Fruit fly (Drosophila melanogaster) whole organism, embryonic: ENCODE results near the gene Nubp1.

Experiments used
- CG10147 ChIP-seq: fragments of 200-800 bp; sonication (Bioruptor generic); optimal IDR thresholded peaks from 2 replicates; lab custom pipeline; 2019; ENCODE audit warnings: missing biosample characterization, mild to moderate bottlenecking, missing genetic modification characterization, moderate library complexity
- CG11247 ChIP-seq: fragments of 200-800 bp; sonication (Bioruptor generic); IDR thresholded peaks from 2 replicates; pipeline ENCODE4 v1.3.6; 2022; ENCODE audit warnings: missing biosample characterization, missing genetic modification characterization
- CG11398 ChIP-seq: fragments of 200-800 bp; sonication (Bioruptor generic); optimal IDR thresholded peaks from 2 replicates; lab custom pipeline; 2016; ENCODE audit warnings: missing biosample characterization, missing genetic modification characterization
- CG12391 ChIP-seq: fragments of 200-800 bp; sonication (Bioruptor generic); optimal IDR thresholded peaks from 3 replicates; lab custom pipeline; 2018; ENCODE audit warnings: missing biosample characterization, mild to moderate bottlenecking, missing genetic modification characterization, moderate library complexity
- CG17359 ChIP-seq: fragments of 200-800 bp; sonication (Bioruptor generic); optimal IDR thresholded peaks from 3 replicates; lab custom pipeline; 2018; ENCODE audit warnings: missing biosample characterization, mild to moderate bottlenecking, missing genetic modification characterization, moderate library complexity
- CG18262 ChIP-seq: fragments of 200-800 bp; optimal IDR thresholded peaks from 3 replicates; lab custom pipeline; 2019; ENCODE audit warnings: missing biosample characterization, mild to moderate bottlenecking, missing genetic modification characterization, moderate library complexity
- CG18764 ChIP-seq: fragments of 200-800 bp; sonication (Bioruptor generic); optimal IDR thresholded peaks from 3 replicates; lab custom pipeline; 2016; ENCODE audit warnings: missing biosample characterization, missing genetic modification characterization
- CG2129 ChIP-seq: fragments of 200-800 bp; sonication (Bioruptor generic); IDR thresholded peaks from 2 replicates; pipeline ENCODE4 v1.3.6; 2022; ENCODE audit warnings: missing biosample characterization, missing genetic modification characterization; ENCODE audit not compliant: partially characterized antibody
- CG32532 ChIP-seq: fragments of 200-800 bp; sonication (Bioruptor generic); IDR thresholded peaks from 2 replicates; pipeline ENCODE4 v1.3.6; 2022; ENCODE audit warnings: missing biosample characterization, missing genetic modification characterization
- CG3281 ChIP-seq: fragments of 200-800 bp; sonication (Bioruptor generic); optimal IDR thresholded peaks from 3 replicates; lab custom pipeline; 2017; ENCODE audit warnings: missing biosample characterization, mild to moderate bottlenecking, missing genetic modification characterization
- CG3995 ChIP-seq: fragments of 200-800 bp; sonication (Bioruptor generic); optimal IDR thresholded peaks from 3 replicates; lab custom pipeline; 2016; ENCODE audit warnings: missing biosample characterization, missing genetic modification characterization
- CG4617 ChIP-seq: fragments of 200-800 bp; sonication (Bioruptor generic); optimal IDR thresholded peaks from 3 replicates; lab custom pipeline; 2016; ENCODE audit warnings: missing biosample characterization, missing genetic modification characterization, borderline replicate concordance
- CG6813 ChIP-seq: fragments of 200-800 bp; sonication (Bioruptor generic); optimal IDR thresholded peaks from 2 replicates; lab custom pipeline; 2017; ENCODE audit warnings: missing biosample characterization, missing genetic modification characterization, mild to moderate bottlenecking, moderate library complexity, missing genetic modification reagents
- CG7786 ChIP-seq: fragments of 200-800 bp; sonication (Bioruptor generic); optimal IDR thresholded peaks from 2 replicates; lab custom pipeline; 2016; ENCODE audit warnings: missing biosample characterization, missing genetic modification characterization
- CG8388 ChIP-seq: fragments of 200-800 bp; sonication (Bioruptor generic); optimal IDR thresholded peaks from 2 replicates; lab custom pipeline; 2019; ENCODE audit warnings: missing biosample characterization, mild to moderate bottlenecking, missing genetic modification characterization, moderate library complexity
- CG8924 ChIP-seq: fragments of 200-800 bp; optimal IDR thresholded peaks from 3 replicates; lab custom pipeline; 2019; ENCODE audit warnings: missing biosample characterization, mild to moderate bottlenecking, missing genetic modification characterization, moderate library complexity
- CoRest ChIP-seq: fragments of 200-800 bp; sonication (Bioruptor generic); optimal IDR thresholded peaks from 3 replicates; lab custom pipeline; 2018; ENCODE audit warnings: missing biosample characterization, mild to moderate bottlenecking, missing genetic modification characterization, moderate library complexity
- Dad ChIP-seq: fragments of 200-800 bp; sonication (Bioruptor generic); optimal IDR thresholded peaks from 3 replicates; lab custom pipeline; 2016; ENCODE audit warnings: missing biosample characterization, missing genetic modification characterization
- Drgx ChIP-seq: fragments of 200-800 bp; sonication (Bioruptor generic); IDR thresholded peaks from 2 replicates; pipeline ENCODE4 v1.3.6; 2022; ENCODE audit warnings: missing biosample characterization, missing genetic modification characterization
- Fer2 ChIP-seq: fragments of 200-800 bp; sonication (Bioruptor generic); optimal IDR thresholded peaks from 2 replicates; lab custom pipeline; 2018; ENCODE audit warnings: missing biosample characterization, mild to moderate bottlenecking, missing genetic modification characterization, moderate library complexity
- HLH4C ChIP-seq: fragments of 200-800 bp; sonication (Bioruptor generic); IDR thresholded peaks from 3 replicates; pipeline ENCODE4 v1.3.6; 2022; ENCODE audit warnings: missing biosample characterization, missing genetic modification characterization; ENCODE audit not compliant: partially characterized antibody
- HLHmδ ChIP-seq: fragments of 200-800 bp; sonication (Bioruptor generic); optimal IDR thresholded peaks from 2 replicates; lab custom pipeline; 2018; ENCODE audit warnings: missing biosample characterization, mild to moderate bottlenecking, missing genetic modification characterization, moderate library complexity
- MESR4 ChIP-seq: fragments of 200-800 bp; sonication (Bioruptor generic); optimal IDR thresholded peaks from 2 replicates; lab custom pipeline; 2018; ENCODE audit warnings: missing biosample characterization, mild to moderate bottlenecking, missing genetic modification characterization, moderate library complexity
- NFAT ChIP-seq: fragments of 200-800 bp; sonication (Bioruptor generic); IDR thresholded peaks from 2 replicates; pipeline ENCODE4 v1.3.6; 2022; ENCODE audit warnings: missing biosample characterization, missing genetic modification characterization
- Ravus ChIP-seq: fragments of 200-800 bp; sonication (Bioruptor generic); IDR thresholded peaks from 2 replicates; pipeline ENCODE4 v1.3.6; 2022; ENCODE audit warnings: missing biosample characterization, missing genetic modification characterization
- Sin3A ChIP-seq: fragments of >200 bp; optimal IDR thresholded peaks from 2 replicates; lab custom pipeline; 2018
- Sry-δ ChIP-seq: fragments of 200-800 bp; sonication (Bioruptor generic); optimal IDR thresholded peaks from 2 replicates; lab custom pipeline; 2016; ENCODE audit warnings: missing biosample characterization, missing genetic modification characterization
- ac ChIP-seq: fragments of 200-800 bp; sonication (Bioruptor generic); optimal IDR thresholded peaks from 3 replicates; lab custom pipeline; 2017; ENCODE audit warnings: missing biosample characterization, mild to moderate bottlenecking, missing genetic modification characterization
- btn ChIP-seq: fragments of 200-800 bp; sonication (Bioruptor generic); optimal IDR thresholded peaks from 2 replicates; lab custom pipeline; 2016; ENCODE audit warnings: missing biosample characterization, missing genetic modification characterization
- chinmo ChIP-seq: fragments of 200-800 bp; sonication (Bioruptor generic); IDR thresholded peaks from 4 replicates; pipeline ENCODE4 v1.3.6; 2022; ENCODE audit warnings: missing biosample characterization, missing genetic modification characterization; ENCODE audit not compliant: partially characterized antibody
- crp ChIP-seq, 2 experiments: fragments of 200-800 bp; sonication (Bioruptor generic); optimal IDR thresholded peaks; 2 replicates in 1 of 2; 3 replicates in 1 of 2; lab custom pipeline; 2017; ENCODE audit warnings: missing biosample characterization in 2 of 2, missing genetic modification characterization in 2 of 2, mild to moderate bottlenecking in 1 of 2, moderate library complexity in 1 of 2
- exex ChIP-seq: fragments of 200-800 bp; sonication (Bioruptor generic); optimal IDR thresholded peaks from 4 replicates; lab custom pipeline; 2018; ENCODE audit warnings: missing biosample characterization, mild to moderate bottlenecking, missing genetic modification characterization, moderate library complexity
- gro ChIP-seq: fragments of 200-800 bp; sonication (Bioruptor generic); optimal IDR thresholded peaks from 2 replicates; lab custom pipeline; 2016; ENCODE audit warnings: missing biosample characterization, missing genetic modification characterization
- hbn ChIP-seq: fragments of 200-800 bp; sonication (Bioruptor generic); IDR thresholded peaks from 2 replicates; pipeline ENCODE4 v1.3.6; 2022; ENCODE audit warnings: missing biosample characterization, missing genetic modification characterization; ENCODE audit not compliant: partially characterized antibody
- knrl ChIP-seq: fragments of 200-800 bp; sonication (Bioruptor generic); IDR thresholded peaks from 3 replicates; pipeline ENCODE4 v1.3.6; 2022; ENCODE audit warnings: missing biosample characterization, missing genetic modification characterization; ENCODE audit not compliant: partially characterized antibody
- nau ChIP-seq: fragments of 200-800 bp; sonication (Bioruptor generic); optimal IDR thresholded peaks from 3 replicates; lab custom pipeline; 2017; ENCODE audit warnings: missing biosample characterization, mild to moderate bottlenecking, missing genetic modification characterization, missing genetic modification reagents
- nerfin-1 ChIP-seq: fragments of 200-800 bp; sonication (Bioruptor generic); optimal IDR thresholded peaks from 3 replicates; lab custom pipeline; 2019; ENCODE audit warnings: missing biosample characterization, mild to moderate bottlenecking, missing genetic modification characterization, moderate library complexity
- nom ChIP-seq: fragments of 200-800 bp; sonication (Bioruptor generic); optimal IDR thresholded peaks from 2 replicates; lab custom pipeline; 2017; ENCODE audit warnings: missing biosample characterization, missing genetic modification characterization, mild to moderate bottlenecking, moderate library complexity, missing genetic modification reagents
- pho ChIP-seq: fragments of 200-800 bp; sonication (Bioruptor generic); optimal IDR thresholded peaks from 2 replicates; lab custom pipeline; 2016; ENCODE audit warnings: missing biosample characterization, missing genetic modification characterization
- prd ChIP-seq, 3 experiments: fragments of >200 bp in 2 of 3; fragments of 200-800 bp in 1 of 3; sonication (Bioruptor generic) in 1 of 3; optimal IDR thresholded peaks in 2 of 3; IDR thresholded peaks in 1 of 3; 2 replicates in 2 of 3; 3 replicates in 1 of 3; pipeline versions ENCODE4 v1.3.6 to Lab custom; 2017 to 2022; ENCODE audit warnings: missing biosample characterization in 1 of 3, missing genetic modification characterization in 1 of 3
- ro ChIP-seq: fragments of 200-800 bp; sonication (Bioruptor generic); IDR thresholded peaks from 2 replicates; pipeline ENCODE4 v1.3.6; 2022; ENCODE audit warnings: missing biosample characterization, missing genetic modification characterization
- run ChIP-seq: fragments of 200-800 bp; sonication (Bioruptor generic); optimal IDR thresholded peaks from 3 replicates; lab custom pipeline; 2018; ENCODE audit warnings: missing biosample characterization, mild to moderate bottlenecking, missing genetic modification characterization
- stwl ChIP-seq: fragments of 200-800 bp; sonication (Bioruptor generic); optimal IDR thresholded peaks from 3 replicates; lab custom pipeline; 2018; ENCODE audit warnings: missing biosample characterization, mild to moderate bottlenecking, missing genetic modification characterization, moderate library complexity
- trh ChIP-seq: fragments of 200-800 bp; sonication (Bioruptor generic); optimal IDR thresholded peaks from 2 replicates; lab custom pipeline; 2016; ENCODE audit warnings: missing biosample characterization, missing genetic modification characterization
- tup ChIP-seq: fragments of 200-800 bp; sonication (Bioruptor generic); optimal IDR thresholded peaks from 2 replicates; lab custom pipeline; 2016; ENCODE audit warnings: missing biosample characterization, mild to moderate bottlenecking, missing genetic modification characterization, moderate library complexity
- unc-4 ChIP-seq: fragments of 200-800 bp; sonication (Bioruptor generic); IDR thresholded peaks from 2 replicates; pipeline ENCODE4 v1.3.6; 2022; ENCODE audit warnings: missing biosample characterization, missing genetic modification characterization; ENCODE audit not compliant: partially characterized antibody
- wek ChIP-seq: fragments of 200-800 bp; sonication (Bioruptor generic); optimal IDR thresholded peaks from 3 replicates; lab custom pipeline; 2018; ENCODE audit warnings: missing biosample characterization, mild to moderate bottlenecking, missing genetic modification characterization, moderate library complexity
- zfh1 ChIP-seq: fragments of 200-800 bp; sonication (Bioruptor generic); IDR thresholded peaks from 3 replicates; pipeline ENCODE4 v1.3.6; 2022; ENCODE audit warnings: missing biosample characterization, missing genetic modification characterization

Gene Nubp1

dm6 chr2L:16727578-16728023 lies 4.7 kb upstream of the Nubp1 start, which contains the start of gene VhaSFD (continued):
- TF ChIP-seq CG8388 (GFP tag; lab: Kevin White, UChicago), result no peak
- TF ChIP-seq CG10147 (GFP tag; lab: Kevin White, UChicago), result peak; percentile 19
- peak in 1 of 2 experiments; percentile 78 for TF ChIP-seq crp (GFP tag; optimal IDR thresholded peaks at IDR 0.05; lab: Kevin White, UChicago)
- no peak for TF ChIP-seq tup (GFP tag; lab: Kevin White, UChicago)
- TF ChIP-seq CG17359 (tag; lab: Kevin White, UChicago), result peak; percentile 16
- no peak for TF ChIP-seq run (tag; lab: Kevin White, UChicago)
- peak; percentile 68 for TF ChIP-seq HLH4C
- peak; percentile 9 for TF ChIP-seq HLHmδ (GFP tag; lab: Kevin White, UChicago)
- no peak for TF ChIP-seq Dad
- TF ChIP-seq exex (tag; lab: Kevin White, UChicago), result no peak
- TF ChIP-seq CG3281, result peak; percentile 36
- peak; percentile 71 for TF ChIP-seq CG4617 (GFP tag; lab: Kevin White, UChicago)
- no peak for TF ChIP-seq wek
- TF ChIP-seq CG3995 (GFP tag; lab: Kevin White, UChicago), result peak; percentile 55
- peak; percentile 48 for TF ChIP-seq CoRest
- peak; percentile 23 for TF ChIP-seq Sry-δ (GFP tag; lab: Kevin White, UChicago)
- no peak for TF ChIP-seq prd (optimal IDR thresholded peaks at IDR 0.05; lab: Kevin White, UChicago)
- 0 out of 3 replicates have a peak, but pooled peaks have one; percentile 5 for TF ChIP-seq prd (GFP tag; IDR thresholded peaks at IDR 0.05; lab: Robert Waterston, UW)
- TF ChIP-seq gro, result peak; percentile 10
- peak; percentile 56 for TF ChIP-seq nom (GFP tag; lab: Kevin White, UChicago)
- peak; percentile 100 for TF ChIP-seq MESR4 (GFP tag; lab: Kevin White, UChicago)
- TF ChIP-seq chinmo, result peak; percentile 80; the same call in 3 of the 4 replicates
- no peak for TF ChIP-seq CG11398 (GFP tag; lab: Kevin White, UChicago)
- peak; percentile 64 for TF ChIP-seq hbn (GFP tag; lab: Robert Waterston, UW)
- TF ChIP-seq zfh1 (GFP tag; lab: Robert Waterston, UW), result peak; percentile 50; the same call in 2 of the 3 replicates
- TF ChIP-seq CG18262 (tag; lab: Kevin White, UChicago), result peak; percentile 31
- TF ChIP-seq ro (GFP tag; lab: Robert Waterston, UW), result no peak
- TF ChIP-seq Drgx, result peak; percentile 38; the same call in 1 of the 2 replicates
- TF ChIP-seq nerfin-1 (tag; lab: Kevin White, UChicago), result peak; percentile 5
- TF ChIP-seq NFAT (GFP tag; lab: Robert Waterston, UW), result peak; percentile 49; the same call in 1 of the 2 replicates
- TF ChIP-seq ac (GFP tag; lab: Kevin White, UChicago), result no peak
- no peak for TF ChIP-seq CG7786 (GFP tag; lab: Kevin White, UChicago)
- TF ChIP-seq unc-4 (GFP tag; lab: Robert Waterston, UW), result peak; percentile 75
- TF ChIP-seq CG11247 (GFP tag; lab: Robert Waterston, UW), result no peak
- no peak for TF ChIP-seq Sin3A (lab: Kevin White, UChicago)
- no peak for TF ChIP-seq trh
- TF ChIP-seq CG18764, result no peak
- TF ChIP-seq CG2129, result no peak
- TF ChIP-seq btn (GFP tag; lab: Kevin White, UChicago), result no peak
- TF ChIP-seq CG32532 (GFP tag; lab: Robert Waterston, UW), result 0 out of 2 replicates have a peak, but pooled peaks have one; percentile 14
- no peak for TF ChIP-seq Ravus
- TF ChIP-seq knrl (GFP tag; lab: Robert Waterston, UW), result peak; percentile 68
- peak; percentile 10 for TF ChIP-seq Fer2
- no peak for TF ChIP-seq CG6813 (GFP tag; lab: Kevin White, UChicago)
- TF ChIP-seq stwl (tag; lab: Kevin White, UChicago), result peak; percentile 84
- peak; percentile 32 for TF ChIP-seq CG8924 (tag; lab: Kevin White, UChicago)
- peak; percentile 44 for TF ChIP-seq CG12391 (tag; lab: Kevin White, UChicago)
- TF ChIP-seq nau (GFP tag; lab: Kevin White, UChicago), result no peak
- no peak for TF ChIP-seq pho (GFP tag; lab: Kevin White, UChicago)
